Fruit fly (Drosophila melanogaster): ENCODE results near the gene CG3792.
A peak's percentile ranks its signal among the peaks of the same experiment; 100 is the strongest.

The CG3792 gene

dm6 chr2L:5002711-5003402 is 25.7 kb downstream of the CG3792 start (continued):
- TF ChIP-seq CG11695 (GFP tag; IDR thresholded peaks at IDR 0.05) (0 out of 3 replicates have a peak, but pooled peaks have one; percentile 23), NFAT (GFP tag; IDR thresholded peaks at IDR 0.05) (no peak), vnd (GFP tag; IDR thresholded peaks at IDR 0.05; ENCODE audit: partially characterized antibody) (no peak), maf-S (GFP tag; optimal IDR thresholded peaks at IDR 0.05) (no peak), klu (GFP tag; IDR thresholded peaks at IDR 0.05) (no peak), Max (GFP tag; optimal IDR thresholded peaks at IDR 0.05) (no peak), CG2120 (GFP tag; optimal IDR thresholded peaks at IDR 0.05) (peak; percentile 5), zfh2 (GFP tag; optimal IDR thresholded peaks at IDR 0.05) (peak; percentile 19), gem (tag; optimal IDR thresholded peaks at IDR 0.05) (peak; percentile 21), Poxn (GFP tag; IDR thresholded peaks at IDR 0.05) (no peak), pnt (GFP tag; optimal IDR thresholded peaks at IDR 0.05) (no peak), NK7.1 (GFP tag; optimal IDR thresholded peaks at IDR 0.05) (no peak), CG2129 (GFP tag; IDR thresholded peaks at IDR 0.05; ENCODE audit: partially characterized antibody) (no peak), Jarid2 (GFP tag; optimal IDR thresholded peaks at IDR 0.05) (no peak), CG1602 (GFP tag; optimal IDR thresholded peaks at IDR 0.05) (no peak), CG1603 (tag; optimal IDR thresholded peaks at IDR 0.05) (peak; percentile 19), slp2 (GFP tag; optimal IDR thresholded peaks at IDR 0.05) (no peak), Blimp-1 (GFP tag; optimal IDR thresholded peaks at IDR 0.05) (no peak), cato (GFP tag; optimal IDR thresholded peaks at IDR 0.05; ENCODE audit: borderline replicate concordance) (no peak), Chrac-16 (GFP tag; optimal IDR thresholded peaks at IDR 0.05) (no peak), CG10959 (GFP tag; IDR thresholded peaks at IDR 0.05) (no peak), CG10565 (GFP tag; optimal IDR thresholded peaks at IDR 0.05) (no peak), Hand (GFP tag; optimal IDR thresholded peaks at IDR 0.05) (no peak), CG5180 (GFP tag; optimal IDR thresholded peaks at IDR 0.05) (no peak), CG32772 (GFP tag; IDR thresholded peaks at IDR 0.05) (no peak), dmrt11E (tag; optimal IDR thresholded peaks at IDR 0.05) (no peak), tio (GFP tag; optimal IDR thresholded peaks at IDR 0.05) (peak; percentile 4), CG13123 (GFP tag; optimal IDR thresholded peaks at IDR 0.05) (no peak), Dll (GFP tag; IDR thresholded peaks at IDR 0.05; ENCODE audit: partially characterized antibody) (no peak), CG11560 (tag; IDR thresholded peaks at IDR 0.05) (no peak), lab (GFP tag; optimal IDR thresholded peaks at IDR 0.05) (no peak), ranshi (GFP tag; IDR thresholded peaks at IDR 0.05) (no peak), cad (GFP tag; optimal IDR thresholded peaks at IDR 0.05) (no peak), kay (GFP tag; optimal IDR thresholded peaks at IDR 0.05) (no peak), cas (GFP tag; IDR thresholded peaks at IDR 0.05) (0 out of 2 replicates have a peak, but pooled peaks have one; percentile 16), CG18011 (GFP tag; optimal IDR thresholded peaks at IDR 0.05) (no peak), dan (GFP tag; IDR thresholded peaks at IDR 0.05) (no peak), fd64A (GFP tag; optimal IDR thresholded peaks at IDR 0.05) (no peak), CG7745 (tag; optimal IDR thresholded peaks at IDR 0.05) (no peak), dpn (GFP tag; optimal IDR thresholded peaks at IDR 0.05) (no peak), lov (optimal IDR thresholded peaks at IDR 0.05) (no peak), lov (GFP tag; IDR thresholded peaks at IDR 0.05) (0 out of 3 replicates have a peak, but pooled peaks have one; percentile 25), Fer3 (tag; optimal IDR thresholded peaks at IDR 0.05) (no peak), mirr (GFP tag; optimal IDR thresholded peaks at IDR 0.05) (no peak), zen (tag; optimal IDR thresholded peaks at IDR 0.05) (no peak), CG10209 (GFP tag; optimal IDR thresholded peaks at IDR 0.05) (peak; percentile 3), CG7271 (tag; optimal IDR thresholded peaks at IDR 0.05) (no peak), Kr (GFP tag; optimal IDR thresholded peaks at IDR 0.05) (no peak), Eip74EF (GFP tag; optimal IDR thresholded peaks at IDR 0.05) (no peak)
